Worm (Caenorhabditis elegans): ENCODE data around the gene cpg-20.

cpg-20 gene

ce11 chrIV:6032413-6032812, 43.6 kb downstream of the cpg-20 start:
- TF ChIP-seq unc-120 (tag; optimal IDR thresholded peaks at IDR 0.05; ENCODE audit: poor library complexity, severe bottlenecking) (peak; percentile 15), ceh-43 (GFP tag; optimal IDR thresholded peaks at IDR 0.05) (no peak)

Measured in whole organism, mixed stage, embryonic.